Fruit fly (Drosophila melanogaster) whole organism, embryonic: ENCODE measurements around the gene NitFhit.
A peak's percentile ranks its signal among the peaks of the same experiment; 100 is the strongest.

Source experiments
- B-H1 ChIP-seq: fragments of 200-800 bp; sonication (Bioruptor generic); IDR thresholded peaks from 3 replicates; pipeline ENCODE4 v1.3.6; 2022; ENCODE audit warnings: missing biosample characterization, missing genetic modification characterization
- BEAF-32 ChIP-seq: fragments of 200-800 bp; sonication (Bioruptor generic); optimal IDR thresholded peaks from 3 replicates; lab custom pipeline; 2017; ENCODE audit warnings: missing biosample characterization, missing genetic modification characterization, mild to moderate bottlenecking, moderate library complexity, missing genetic modification reagents
- CG10147 ChIP-seq: fragments of 200-800 bp; sonication (Bioruptor generic); optimal IDR thresholded peaks from 2 replicates; lab custom pipeline; 2019; ENCODE audit warnings: missing biosample characterization, mild to moderate bottlenecking, missing genetic modification characterization, moderate library complexity
- CG13296 ChIP-seq: fragments of 200-800 bp; sonication (Bioruptor generic); optimal IDR thresholded peaks from 3 replicates; lab custom pipeline; 2018; ENCODE audit warnings: missing biosample characterization, mild to moderate bottlenecking, missing genetic modification characterization
- CG13894 ChIP-seq: fragments of 200-800 bp; sonication (Bioruptor generic); optimal IDR thresholded peaks from 3 replicates; lab custom pipeline; 2018; ENCODE audit warnings: missing biosample characterization, mild to moderate bottlenecking, missing genetic modification characterization, moderate library complexity
- CG1602 ChIP-seq: fragments of 200-800 bp; sonication (Bioruptor generic); optimal IDR thresholded peaks from 3 replicates; lab custom pipeline; 2016; ENCODE audit warnings: missing biosample characterization, missing genetic modification characterization
- CG17186 ChIP-seq: fragments of 200-800 bp; sonication (Bioruptor generic); optimal IDR thresholded peaks from 3 replicates; lab custom pipeline; 2017; ENCODE audit warnings: missing biosample characterization, missing genetic modification reagents, missing genetic modification characterization
- CG17568 ChIP-seq: fragments of 200-800 bp; sonication (Bioruptor generic); optimal IDR thresholded peaks from 2 replicates; lab custom pipeline; 2018; ENCODE audit warnings: missing biosample characterization, mild to moderate bottlenecking, missing genetic modification characterization, moderate library complexity
- CG30431 ChIP-seq: fragments of 200-800 bp; sonication (Bioruptor generic); optimal IDR thresholded peaks from 2 replicates; lab custom pipeline; 2017; ENCODE audit warnings: missing biosample characterization, missing genetic modification characterization
- CG34376 ChIP-seq: fragments of 200-800 bp; sonication (Bioruptor generic); optimal IDR thresholded peaks from 2 replicates; lab custom pipeline; 2018; ENCODE audit warnings: missing biosample characterization, mild to moderate bottlenecking, missing genetic modification characterization
- CG3847 ChIP-seq: fragments of 200-800 bp; sonication (Bioruptor generic); IDR thresholded peaks from 2 replicates; pipeline ENCODE4 v1.3.6; 2022; ENCODE audit warnings: missing biosample characterization, missing genetic modification characterization
- CG4424 ChIP-seq: fragments of 200-800 bp; sonication (Bioruptor generic); optimal IDR thresholded peaks from 3 replicates; lab custom pipeline; 2016; ENCODE audit warnings: missing biosample characterization, missing genetic modification characterization
- CG4707 ChIP-seq: fragments of 200-800 bp; sonication (Bioruptor generic); optimal IDR thresholded peaks from 2 replicates; lab custom pipeline; 2018; ENCODE audit warnings: missing biosample characterization, mild to moderate bottlenecking, missing genetic modification characterization, moderate library complexity
- CG5245 ChIP-seq: fragments of 200-800 bp; sonication (Bioruptor generic); optimal IDR thresholded peaks from 3 replicates; lab custom pipeline; 2016; ENCODE audit warnings: missing biosample characterization, missing genetic modification characterization
- CG5953 ChIP-seq: fragments of 200-800 bp; sonication (Bioruptor generic); IDR thresholded peaks from 2 replicates; pipeline ENCODE4 v1.3.6; 2022; ENCODE audit warnings: missing biosample characterization, missing genetic modification characterization
- CG8388 ChIP-seq: fragments of 200-800 bp; sonication (Bioruptor generic); optimal IDR thresholded peaks from 2 replicates; lab custom pipeline; 2019; ENCODE audit warnings: missing biosample characterization, mild to moderate bottlenecking, missing genetic modification characterization, moderate library complexity
- CG9817 ChIP-seq: fragments of 200-800 bp; sonication (Bioruptor generic); optimal IDR thresholded peaks from 2 replicates; lab custom pipeline; 2018; ENCODE audit warnings: missing biosample characterization, mild to moderate bottlenecking, missing genetic modification characterization, moderate library complexity
- Deaf1 ChIP-seq: fragments of 200-800 bp; optimal IDR thresholded peaks from 3 replicates; lab custom pipeline; 2019; ENCODE audit warnings: missing biosample characterization, mild to moderate bottlenecking, missing genetic modification characterization, moderate library complexity
- Dip2 ChIP-seq: fragments of 200-800 bp; sonication (Bioruptor generic); IDR thresholded peaks from 2 replicates; pipeline ENCODE4 v1.3.6; 2022; ENCODE audit warnings: missing biosample characterization, missing genetic modification characterization
- Dip3 ChIP-seq: fragments of 200-800 bp; sonication (Bioruptor generic); optimal IDR thresholded peaks from 3 replicates; lab custom pipeline; 2016; ENCODE audit warnings: missing biosample characterization, missing genetic modification characterization
- Elba2 ChIP-seq: fragments of 200-800 bp; sonication (Bioruptor generic); optimal IDR thresholded peaks from 3 replicates; lab custom pipeline; 2016; ENCODE audit warnings: missing biosample characterization, missing genetic modification characterization
- Gug ChIP-seq: fragments of 200-800 bp; sonication (Bioruptor generic); IDR thresholded peaks from 4 replicates; pipeline ENCODE4 v1.3.6; 2022; ENCODE audit warnings: missing biosample characterization, missing genetic modification characterization
- HmgZ ChIP-seq: fragments of 200-800 bp; sonication (Bioruptor generic); optimal IDR thresholded peaks from 2 replicates; lab custom pipeline; 2018; ENCODE audit warnings: missing biosample characterization, mild to moderate bottlenecking, missing genetic modification characterization
- Hr78 ChIP-seq, 2 experiments: fragments of 200-800 bp in 1 of 2; fragments of >200 bp in 1 of 2; sonication (Bioruptor generic) in 1 of 2; optimal IDR thresholded peaks; 2 replicates each; lab custom pipeline; 2017 to 2019; ENCODE audit warnings: missing biosample characterization in 2 of 2, missing genetic modification characterization in 2 of 2, mild to moderate bottlenecking in 1 of 2, moderate library complexity in 1 of 2
- Lim3 ChIP-seq: fragments of 200-800 bp; sonication (Bioruptor generic); IDR thresholded peaks from 2 replicates; pipeline ENCODE4 v1.3.6; 2022; ENCODE audit warnings: missing biosample characterization, missing genetic modification characterization
- MBD-R2 ChIP-seq: fragments of 200-800 bp; sonication (Bioruptor generic); IDR thresholded peaks from 2 replicates; pipeline ENCODE4 v1.3.6; 2022; ENCODE audit warnings: missing biosample characterization, missing genetic modification characterization
- Max ChIP-seq: fragments of 200-800 bp; sonication (Bioruptor generic); optimal IDR thresholded peaks from 2 replicates; lab custom pipeline; 2016; ENCODE audit warnings: missing biosample characterization, mild to moderate bottlenecking, missing genetic modification characterization
- Med ChIP-seq: fragments of 200-800 bp; sonication (Bioruptor generic); peaks from one replicate; lab custom pipeline; 2016; ENCODE audit warnings: missing biosample characterization, missing genetic modification characterization, mild to moderate bottlenecking, inconsistent platforms, moderate library complexity
- Meics ChIP-seq: fragments of 200-800 bp; sonication (Bioruptor generic); optimal IDR thresholded peaks from 2 replicates; lab custom pipeline; 2017; ENCODE audit warnings: missing biosample characterization, mild to moderate bottlenecking, missing genetic modification characterization
- NC2α ChIP-seq: fragments of 200-800 bp; sonication (Bioruptor generic); optimal IDR thresholded peaks from 2 replicates; lab custom pipeline; 2016; ENCODE audit warnings: missing biosample characterization, missing genetic modification characterization
- Sox100B ChIP-seq: fragments of 200-800 bp; sonication (Bioruptor generic); optimal IDR thresholded peaks from 3 replicates; lab custom pipeline; 2018; ENCODE audit warnings: missing biosample characterization, mild to moderate bottlenecking, missing genetic modification characterization
- Sox102F ChIP-seq: fragments of 200-800 bp; sonication (Bioruptor generic); optimal IDR thresholded peaks from 2 replicates; lab custom pipeline; 2018; ENCODE audit warnings: missing biosample characterization, mild to moderate bottlenecking, missing genetic modification characterization, moderate library complexity
- ara ChIP-seq: fragments of 200-800 bp; sonication (Bioruptor generic); IDR thresholded peaks from 2 replicates; pipeline ENCODE4 v1.3.6; 2022; ENCODE audit warnings: missing biosample characterization, missing genetic modification characterization
- bab2 ChIP-seq: fragments of 200-800 bp; sonication (Bioruptor generic); optimal IDR thresholded peaks from 2 replicates; lab custom pipeline; 2016; ENCODE audit warnings: missing biosample characterization, missing genetic modification characterization
- crc ChIP-seq: fragments of 200-800 bp; sonication (Bioruptor generic); optimal IDR thresholded peaks from 2 replicates; lab custom pipeline; 2016; ENCODE audit warnings: missing biosample characterization, missing genetic modification characterization
- lilli ChIP-seq: fragments of 200-800 bp; sonication (Bioruptor generic); optimal IDR thresholded peaks from 3 replicates; lab custom pipeline; 2016; ENCODE audit warnings: missing biosample characterization, missing genetic modification characterization
- org-1 ChIP-seq: fragments of 200-800 bp; sonication (Bioruptor generic); optimal IDR thresholded peaks from 2 replicates; lab custom pipeline; 2017; ENCODE audit warnings: missing biosample characterization, missing genetic modification characterization
- otp ChIP-seq: fragments of 200-800 bp; sonication (Bioruptor generic); IDR thresholded peaks from 3 replicates; pipeline ENCODE4, ENCODE4 v1.3.6; 2022; ENCODE audit warnings: missing biosample characterization, missing genetic modification characterization
- pho ChIP-seq: fragments of 200-800 bp; sonication (Bioruptor generic); optimal IDR thresholded peaks from 2 replicates; lab custom pipeline; 2016; ENCODE audit warnings: missing biosample characterization, missing genetic modification characterization
- ranshi ChIP-seq: fragments of 200-800 bp; sonication (Bioruptor generic); IDR thresholded peaks from 2 replicates; pipeline ENCODE4 v1.3.6; 2022; ENCODE audit warnings: missing biosample characterization, missing genetic modification characterization
- sd ChIP-seq: fragments of 200-800 bp; sonication (Bioruptor generic); optimal IDR thresholded peaks from 3 replicates; lab custom pipeline; 2018; ENCODE audit warnings: missing biosample characterization, mild to moderate bottlenecking, missing genetic modification characterization, moderate library complexity
- sens ChIP-seq: fragments of 200-800 bp; sonication (Bioruptor generic); peaks from one replicate; lab custom pipeline; 2016; ENCODE audit warnings: missing biosample characterization, missing genetic modification characterization
- sug ChIP-seq: fragments of 200-800 bp; optimal IDR thresholded peaks from 2 replicates; lab custom pipeline; 2019; ENCODE audit warnings: missing biosample characterization, mild to moderate bottlenecking, missing genetic modification characterization, moderate library complexity
- tin ChIP-seq: fragments of 200-800 bp; sonication (Bioruptor generic); optimal IDR thresholded peaks from 3 replicates; lab custom pipeline; 2016; ENCODE audit warnings: missing biosample characterization, missing genetic modification characterization
- unpg ChIP-seq: fragments of 200-800 bp; sonication (Bioruptor generic); optimal IDR thresholded peaks from 3 replicates; lab custom pipeline; 2018; ENCODE audit warnings: missing biosample characterization, mild to moderate bottlenecking, missing genetic modification characterization, moderate library complexity

The NitFhit gene

DNA sequence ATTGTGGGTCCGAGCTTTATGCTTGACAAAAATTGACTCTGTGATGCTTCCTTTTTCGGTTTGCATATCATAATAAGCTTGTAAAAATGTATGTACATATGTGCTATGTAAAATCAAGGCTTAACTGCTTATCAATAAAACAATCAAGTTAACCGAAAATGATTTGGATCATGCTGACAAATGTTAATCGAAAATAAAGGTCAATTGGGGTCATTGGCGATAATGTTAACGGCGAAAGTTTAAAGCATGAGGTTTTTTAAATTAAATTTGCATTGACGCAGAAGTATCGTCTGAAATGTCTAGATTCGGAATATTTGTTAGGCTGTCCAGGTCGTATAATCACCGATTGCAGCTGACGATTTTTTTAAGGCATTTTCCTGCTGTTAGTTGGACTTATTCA lies 12.8 kb downstream of the NitFhit start, which contains the start of gene Kaz1-ORFB:
Kaz1-ORFB (plus strand) TSS at position 301 of the 400 bp plus-strand sequence.
- TF ChIP-seq CG4424 (GFP tag; lab: Kevin White, UChicago) (no peak), unpg (no peak), CG13894 (tag; lab: Kevin White, UChicago) (no peak), CG10147 (GFP tag; lab: Kevin White, UChicago) (no peak), Hr78 (GFP tag; optimal IDR thresholded peaks at IDR 0.05; lab: Kevin White, UChicago) (no peak), Gug (no peak), Meics (no peak), bab2 (GFP tag; lab: Kevin White, UChicago) (no peak), otp (GFP tag; lab: Robert Waterston, UW) (no peak), CG3847 (GFP tag; lab: Robert Waterston, UW) (no peak)

DNA sequence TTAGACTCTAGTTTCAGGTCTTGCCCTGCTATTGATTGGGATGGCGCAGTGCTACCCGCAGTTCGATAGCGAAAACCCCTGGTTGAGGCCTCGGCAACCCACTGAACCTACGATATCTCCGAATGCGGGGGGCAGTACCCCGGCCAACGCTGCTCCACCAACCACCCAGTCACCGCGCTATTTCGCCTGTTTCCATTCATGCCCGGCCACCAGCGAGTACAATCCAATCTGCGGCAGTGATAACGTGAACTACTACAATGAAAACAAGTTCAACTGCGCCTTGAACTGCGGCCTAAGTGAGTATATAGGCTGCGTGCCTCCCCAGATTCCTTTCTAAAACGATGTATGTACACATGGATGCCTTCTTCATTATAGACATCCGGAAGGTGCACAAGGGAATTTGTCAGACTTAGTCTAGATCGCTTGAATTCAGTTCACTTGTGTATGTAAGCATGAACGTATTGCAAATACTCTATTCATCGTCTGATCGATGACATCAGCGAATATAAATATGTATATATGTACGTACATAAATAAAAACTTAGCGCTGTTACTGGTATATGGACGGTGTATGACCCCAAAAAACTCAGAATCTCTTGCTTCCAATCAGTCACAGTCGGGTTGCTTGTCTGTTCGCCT lies 14.1 kb downstream of the NitFhit start, which contains the start of gene CG13877:
CG13877 (plus strand) TSS at position 589 of the 639 bp plus-strand sequence.
- TF ChIP-seq CG13296: no peak
- no peak for TF ChIP-seq Sox100B (GFP tag; lab: Kevin White, UChicago)
- peak; percentile 11 for TF ChIP-seq CG34376 (GFP tag; lab: Kevin White, UChicago)
- TF ChIP-seq sug (tag; lab: Kevin White, UChicago): peak; percentile 79
- peak; percentile 6 for TF ChIP-seq Med (GFP tag; lab: Kevin White, UChicago)

DNA sequence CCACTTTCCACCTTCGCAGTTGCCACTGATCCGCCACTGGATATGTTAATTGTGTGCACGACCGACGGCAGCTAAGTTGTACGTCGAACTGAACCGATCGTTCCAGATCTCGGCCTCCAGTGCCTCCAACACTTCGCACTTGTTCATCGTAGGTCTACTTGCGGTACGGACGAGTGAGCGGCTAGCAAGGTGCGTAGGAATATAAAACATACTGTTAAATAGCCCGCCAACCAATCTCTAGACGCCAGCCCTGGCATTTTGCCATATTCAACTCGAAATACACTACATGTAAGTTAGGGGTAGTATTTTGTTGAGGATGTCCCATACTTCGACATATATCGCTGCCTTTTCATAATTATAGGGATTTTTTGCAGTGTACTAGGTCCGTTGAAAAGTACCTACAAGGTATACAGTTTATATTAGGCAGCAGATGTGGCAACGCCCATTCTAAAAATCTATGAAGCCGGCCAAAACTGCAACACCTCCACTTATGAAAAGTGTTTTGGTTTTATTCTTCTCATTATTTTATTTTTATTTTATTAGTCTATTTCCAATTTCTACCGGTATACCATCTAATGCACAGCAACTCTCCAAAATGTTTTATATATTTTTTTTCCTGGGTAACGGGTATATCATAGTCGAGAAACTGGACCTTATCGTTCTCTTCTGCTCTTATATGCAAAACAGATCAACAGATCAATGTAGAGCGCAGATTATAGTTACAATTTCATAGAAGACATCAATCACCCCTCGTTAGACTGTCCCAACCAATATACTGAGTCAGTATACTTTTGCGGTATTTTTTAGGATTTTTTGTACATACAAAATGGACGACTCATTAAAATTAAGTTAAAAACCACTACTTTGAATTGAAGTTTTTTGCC lies 19.7 kb downstream of the NitFhit start, which contains the start of the genes pyx and CG33229:
pyx (minus strand) TSS at position 51 of the 884 bp plus-strand sequence.
CG33229 (plus strand) TSS at position 834 of the 884 bp plus-strand sequence.
- TF ChIP-seq CG9817: peak; percentile 90
- TF ChIP-seq MBD-R2 (GFP tag; lab: Robert Waterston, UW): peak; percentile 51; the same call in 1 of the 2 replicates
- TF ChIP-seq NC2α (GFP tag; lab: Kevin White, UChicago): no peak
- TF ChIP-seq CG5953 (GFP tag; lab: Robert Waterston, UW): peak; percentile 69
- TF ChIP-seq tin (GFP tag; lab: Kevin White, UChicago): peak; percentile 87
- TF ChIP-seq CG30431 (GFP tag; lab: Kevin White, UChicago): peak; percentile 70
- TF ChIP-seq Dip3 (GFP tag; lab: Kevin White, UChicago): peak; percentile 87
- TF ChIP-seq Dip2 (GFP tag; lab: Robert Waterston, UW): 0 out of 2 replicates have a peak, but pooled peaks have one; percentile 21
- peak; percentile 64 for TF ChIP-seq org-1 (GFP tag; lab: Kevin White, UChicago)
- peak; percentile 82 for TF ChIP-seq Max (GFP tag; lab: Kevin White, UChicago)
- peak; percentile 90 for TF ChIP-seq pho
- no peak for TF ChIP-seq CG4707 (GFP tag; lab: Kevin White, UChicago)
- peak; percentile 96 for TF ChIP-seq sens (GFP tag; lab: Kevin White, UChicago)
- no peak for TF ChIP-seq Elba2 (GFP tag; lab: Kevin White, UChicago)
- TF ChIP-seq Lim3 (GFP tag; lab: Robert Waterston, UW): no peak; the same call in 1 of the 2 replicates
- TF ChIP-seq CG1602 (GFP tag; lab: Kevin White, UChicago): peak; percentile 86
- peak; percentile 37 for TF ChIP-seq BEAF-32 (GFP tag; lab: Kevin White, UChicago)
- TF ChIP-seq CG8388 (GFP tag; lab: Kevin White, UChicago): peak; percentile 69
- peak; percentile 78 for TF ChIP-seq Sox102F (GFP tag; lab: Kevin White, UChicago)
- peak; percentile 56 for TF ChIP-seq HmgZ (tag; lab: Kevin White, UChicago)
- TF ChIP-seq ara (GFP tag; lab: Robert Waterston, UW): peak; percentile 58
- peak; percentile 31 for TF ChIP-seq sd (tag; lab: Kevin White, UChicago)
- TF ChIP-seq CG17186: peak; percentile 37
- peak; percentile 60; the same call in 2 of the 3 replicates for TF ChIP-seq B-H1 (GFP tag; lab: Robert Waterston, UW)
- peak; percentile 60 for TF ChIP-seq crc
- TF ChIP-seq Deaf1 (tag; lab: Kevin White, UChicago): peak; percentile 40
- peak; percentile 80 for TF ChIP-seq ranshi (GFP tag; lab: Robert Waterston, UW)
- peak; percentile 92 for TF ChIP-seq lilli (GFP tag; lab: Kevin White, UChicago)
- no peak for TF ChIP-seq CG17568 (GFP tag; lab: Kevin White, UChicago)
- TF ChIP-seq CG5245 (GFP tag; lab: Kevin White, UChicago): peak; percentile 41
